Worm (Caenorhabditis elegans) whole organism, midembryonic: ENCODE data around the gene M117.4.
"Not testable (repeated sequence)": the region's sequence is repeated elsewhere in the genome, so short reads cannot be mapped to it uniquely, and the experiment has no call there.

ENCODE experiments used
- T22C8.4 ChIP-seq: fragments of 200-800 bp; sonication (Bioruptor generic); IDR thresholded peaks from 2 replicates; pipeline ENCODE4 v1.3.6; 2022; ENCODE audit warnings: missing genetic modification characterization, missing compliant biosample characterization
- cog-1 ChIP-seq: sonication (generic microtip); optimal IDR thresholded peaks from 2 replicates; lab custom pipeline; 2016; ENCODE audit warnings: missing genetic modification characterization, missing compliant biosample characterization
- flt-1 ChIP-seq: fragments of 200-800 bp; sonication (Bioruptor generic); IDR thresholded peaks from 2 replicates; pipeline ENCODE4 v1.3.6; 2022; ENCODE audit warnings: missing genetic modification characterization, missing compliant biosample characterization
- klf-2 ChIP-seq: fragments of 200-800 bp; sonication (Bioruptor generic); conservative IDR thresholded peaks from 2 replicates; pipeline ENCODE4 v1.3.6; 2022; ENCODE audit warnings: missing genetic modification reagents, missing genetic modification characterization, missing compliant biosample characterization
- med-1 ChIP-seq: sonication (generic microtip); optimal IDR thresholded peaks from 2 replicates; lab custom pipeline; 2017; ENCODE audit warnings: missing genetic modification characterization, mild to moderate bottlenecking, missing compliant biosample characterization, antibody characterized with exemption, missing genetic modification reagents; ENCODE audit not compliant: insufficient read depth
- ref-1 ChIP-seq: fragments of 200-800 bp; sonication (Bioruptor generic); conservative IDR thresholded peaks from 2 replicates; pipeline ENCODE4 v1.3.6; 2022; ENCODE audit warnings: missing genetic modification reagents, missing genetic modification characterization, missing compliant biosample characterization
- tab-1 ChIP-seq: fragments of 200-800 bp; sonication (Bioruptor generic); IDR thresholded peaks from 2 replicates; pipeline ENCODE4 v1.3.6; 2022; ENCODE audit warnings: missing genetic modification characterization, missing compliant biosample characterization
- ztf-23 ChIP-seq: fragments of 200-800 bp; sonication (Bioruptor generic); IDR thresholded peaks from 2 replicates; pipeline ENCODE4 v1.3.6; 2022; ENCODE audit warnings: missing genetic modification reagents, missing genetic modification characterization, missing compliant biosample characterization
- ztf-29 ChIP-seq: fragments of 200-800 bp; sonication (Bioruptor generic); IDR thresholded peaks from 2 replicates; pipeline ENCODE4 v1.3.6; 2022; ENCODE audit warnings: missing genetic modification reagents, missing genetic modification characterization, missing compliant biosample characterization

The M117.4 gene

ce11 chrIV:11842121-11842520 lies 8.8 kb upstream of the M117.4 start, which contains the start of gene F38H4.3:
TSS of gene F38H4.3 (plus strand) at chrIV:11842421.
- no peak for TF ChIP-seq tab-1 (GFP tag; lab: Robert Waterston, UW)
- TF ChIP-seq cog-1 (tag; lab: Kevin White, UChicago), result no peak
- no peak for TF ChIP-seq klf-2

- TF ChIP-seq tab-1 (GFP tag; lab: Robert Waterston, UW) (no peak), cog-1 (tag; lab: Kevin White, UChicago) (no peak), klf-2 (no peak), med-1 (GFP tag; lab: Kevin White, UChicago) (no peak), ztf-29 (no peak), flt-1 (GFP tag; lab: Robert Waterston, UW) (no peak), ztf-23 (GFP tag; lab: Robert Waterston, UW) (no peak), T22C8.4 (GFP tag; lab: Robert Waterston, UW) (no peak), ref-1 (GFP tag; lab: Robert Waterston, UW) (no peak)
Measured at ce11 chrIV:11838657-11839056, 5.3 kb upstream of the M117.4 start, which contains the start of gene fbxb-3. TSS of gene fbxb-3 (plus strand) at chrIV:11838957.

ce11 chrIV:11828012-11828411 lies 5.3 kb downstream of the M117.4 start, which contains the start of gene M117.6:
TSS of gene M117.6 (minus strand) at chrIV:11828112.
- TF ChIP-seq T22C8.4, ztf-23, tab-1 (GFP tag; lab: Robert Waterston, UW): not testable (repeated sequence)

- TF ChIP-seq cog-1 (tag; lab: Kevin White, UChicago), result no peak
- no peak for TF ChIP-seq med-1 (GFP tag; lab: Kevin White, UChicago)
- no peak for TF ChIP-seq ztf-23 (GFP tag; lab: Robert Waterston, UW)
- TF ChIP-seq ref-1 (GFP tag; lab: Robert Waterston, UW), result no peak
- no peak for TF ChIP-seq klf-2
- no peak for TF ChIP-seq tab-1 (GFP tag; lab: Robert Waterston, UW)
- TF ChIP-seq ztf-29, result no peak
- TF ChIP-seq flt-1 (GFP tag; lab: Robert Waterston, UW), result no peak
- no peak for TF ChIP-seq T22C8.4 (GFP tag; lab: Robert Waterston, UW)
Measured at ce11 chrIV:11822454-11822853, 10.9 kb downstream of the M117.4 start.

ce11 chrIV:11821591-11822361 lies 11.6 kb downstream of the M117.4 start, which contains the start of the genes par-5 and M117.3:
TSS of gene par-5 (minus strand) at chrIV:11821924.
TSS of gene M117.3 (plus strand) at chrIV:11822206.
- TF ChIP-seq cog-1 (tag; lab: Kevin White, UChicago) (peak; percentile 56), ztf-29 (no peak), T22C8.4 (GFP tag; lab: Robert Waterston, UW) (peak; percentile 73), ztf-23 (GFP tag; lab: Robert Waterston, UW) (no peak), tab-1 (GFP tag; lab: Robert Waterston, UW) (no peak), ref-1 (GFP tag; lab: Robert Waterston, UW) (no peak), flt-1 (GFP tag; lab: Robert Waterston, UW) (0 out of 2 replicates have a peak, but pooled peaks have one; percentile 11), klf-2 (no peak), med-1 (GFP tag; lab: Kevin White, UChicago) (no peak)

- TF ChIP-seq ztf-29 (no peak), T22C8.4 (GFP tag; lab: Robert Waterston, UW) (no peak), flt-1 (GFP tag; lab: Robert Waterston, UW) (no peak), klf-2 (no peak), ztf-23 (GFP tag; lab: Robert Waterston, UW) (no peak), tab-1 (GFP tag; lab: Robert Waterston, UW) (no peak), ref-1 (GFP tag; lab: Robert Waterston, UW) (no peak), cog-1 (tag; lab: Kevin White, UChicago) (no peak), med-1 (GFP tag; lab: Kevin White, UChicago) (no peak)
Measured at ce11 chrIV:11820067-11820913, 13.1 kb downstream of the M117.4 start.

- TF ChIP-seq ztf-23 (GFP tag; lab: Robert Waterston, UW), result no peak
- TF ChIP-seq klf-2, result no peak
- no peak for TF ChIP-seq ztf-29
- no peak for TF ChIP-seq flt-1 (GFP tag; lab: Robert Waterston, UW)
- TF ChIP-seq cog-1 (tag; lab: Kevin White, UChicago), result no peak
- TF ChIP-seq T22C8.4 (GFP tag; lab: Robert Waterston, UW), result no peak
- TF ChIP-seq ref-1 (GFP tag; lab: Robert Waterston, UW), result no peak
- TF ChIP-seq med-1 (GFP tag; lab: Kevin White, UChicago), result no peak
- no peak for TF ChIP-seq tab-1 (GFP tag; lab: Robert Waterston, UW)
Measured at ce11 chrIV:11813901-11814300, 19.5 kb downstream of the M117.4 start, which contains the start of gene M117.1. TSS of gene M117.1 (plus strand) at chrIV:11814247.

- no peak for TF ChIP-seq cog-1 (tag; lab: Kevin White, UChicago)
Measured at ce11 chrIV:11812017-11812416, 21.3 kb downstream of the M117.4 start.

- TF ChIP-seq ztf-29 (no peak), tab-1 (GFP tag; lab: Robert Waterston, UW) (no peak), flt-1 (GFP tag; lab: Robert Waterston, UW) (0 out of 2 replicates have a peak, but pooled peaks have one; percentile 10), ztf-23 (GFP tag; lab: Robert Waterston, UW) (no peak), ref-1 (GFP tag; lab: Robert Waterston, UW) (no peak), med-1 (GFP tag; lab: Kevin White, UChicago) (no peak), cog-1 (tag; lab: Kevin White, UChicago) (peak; percentile 31)
Measured at ce11 chrIV:11809708-11810114, 23.6 kb downstream of the M117.4 start.
